Worm (Caenorhabditis elegans): ENCODE results near the gene fbxb-114.
A peak's percentile ranks its signal among the peaks of the same experiment; 100 is the strongest.

The fbxb-114 gene

ce11 chrX:16942316-16942715 lies 20.7 kb downstream of the fbxb-114 start:
- TF ChIP-seq ztf-4 (tag; optimal IDR thresholded peaks at IDR 0.05) = no peak
- TF ChIP-seq hmg-11 (tag; optimal IDR thresholded peaks at IDR 0.05) = no peak
- no peak for TF ChIP-seq snpc-4 (tag; optimal IDR thresholded peaks at IDR 0.05)
- TF ChIP-seq ama-1 (optimal IDR thresholded peaks at IDR 0.05) = peak; percentile 33
- no peak for TF ChIP-seq ceh-28 (tag; optimal IDR thresholded peaks at IDR 0.05)

DNA sequence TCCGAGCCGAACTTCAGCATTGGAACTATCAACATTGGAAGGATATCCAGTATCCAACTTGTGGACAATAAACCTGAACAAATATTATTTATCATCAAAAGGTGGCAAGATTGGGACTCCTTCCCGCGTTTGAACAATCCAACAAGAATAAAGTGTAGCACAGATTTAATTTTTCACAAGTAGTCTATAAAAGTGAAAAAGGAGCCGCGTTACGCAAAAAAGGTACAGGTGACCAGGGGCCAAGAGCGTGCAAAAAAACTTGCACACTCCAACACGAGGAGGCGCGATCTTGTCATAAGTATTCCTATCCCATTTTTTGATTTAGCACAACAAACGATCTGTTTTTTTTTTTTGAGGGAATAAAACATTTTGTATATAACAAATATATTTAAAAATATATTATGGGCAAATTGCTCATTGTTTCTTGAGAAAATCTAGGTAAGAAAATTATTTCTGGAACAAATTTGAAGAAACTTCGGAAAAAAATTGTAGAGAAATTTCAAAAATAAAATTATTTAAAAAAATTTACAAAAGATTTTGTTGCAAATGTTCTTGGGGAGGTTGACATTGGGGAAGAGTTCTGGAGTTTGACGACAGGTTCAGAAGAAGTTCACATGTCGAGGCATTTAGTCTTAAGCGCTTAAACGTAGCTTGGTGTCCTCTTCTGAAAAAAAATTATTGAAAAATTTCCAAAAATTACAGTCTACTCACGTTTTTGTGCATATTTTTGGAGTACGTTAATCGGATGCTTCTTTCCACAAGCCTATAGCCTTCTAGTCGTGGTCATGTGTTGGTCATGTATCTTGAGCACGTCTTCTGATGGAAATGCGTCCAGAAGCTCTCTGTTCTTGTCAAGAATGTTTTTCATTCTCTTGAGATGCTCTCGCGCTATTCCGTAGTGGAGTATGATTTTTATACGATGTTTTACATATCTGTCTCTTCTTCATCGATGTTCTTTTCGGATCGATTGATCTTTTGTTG lies 22.6 kb downstream of the fbxb-114 start:
- TF ChIP-seq ceh-82 (tag; optimal IDR thresholded peaks at IDR 0.05) (no peak), lin-39 (tag; optimal IDR thresholded peaks at IDR 0.05) (peak; percentile 69), pha-4 (tag; optimal IDR thresholded peaks at IDR 0.05) (peak; percentile 42), ama-1 (optimal IDR thresholded peaks at IDR 0.05) (peak; percentile 96)

ce11 chrX:16952859-16953258 lies 31.2 kb downstream of the fbxb-114 start, which contains the start of gene F52G3.8:
F52G3.8 (minus strand) TSS chrX:16952959.
- TF ChIP-seq nhr-237 (tag; optimal IDR thresholded peaks at IDR 0.05) (no peak), aly-2 (tag; optimal IDR thresholded peaks at IDR 0.05) (no peak), nhr-43 (tag; optimal IDR thresholded peaks at IDR 0.05; ENCODE audit: poor library complexity, severe bottlenecking) (no peak), ztf-11 (tag; optimal IDR thresholded peaks at IDR 0.05) (no peak), snpc-4 (tag; optimal IDR thresholded peaks at IDR 0.05) (no peak), nfya-1 (tag; optimal IDR thresholded peaks at IDR 0.05; ENCODE audit: insufficient read depth) (no peak), ama-1 (optimal IDR thresholded peaks at IDR 0.05) (no peak), ceh-9 (tag; optimal IDR thresholded peaks at IDR 0.05) (no peak), fkh-2 (tag; optimal IDR thresholded peaks at IDR 0.05) (no peak), pha-4 (tag; optimal IDR thresholded peaks at IDR 0.05) (no peak), egl-27 (tag; optimal IDR thresholded peaks at IDR 0.05) (no peak), unc-39 (tag; optimal IDR thresholded peaks at IDR 0.05) (no peak), nhr-28 (tag; optimal IDR thresholded peaks at IDR 0.05) (no peak)

DNA sequence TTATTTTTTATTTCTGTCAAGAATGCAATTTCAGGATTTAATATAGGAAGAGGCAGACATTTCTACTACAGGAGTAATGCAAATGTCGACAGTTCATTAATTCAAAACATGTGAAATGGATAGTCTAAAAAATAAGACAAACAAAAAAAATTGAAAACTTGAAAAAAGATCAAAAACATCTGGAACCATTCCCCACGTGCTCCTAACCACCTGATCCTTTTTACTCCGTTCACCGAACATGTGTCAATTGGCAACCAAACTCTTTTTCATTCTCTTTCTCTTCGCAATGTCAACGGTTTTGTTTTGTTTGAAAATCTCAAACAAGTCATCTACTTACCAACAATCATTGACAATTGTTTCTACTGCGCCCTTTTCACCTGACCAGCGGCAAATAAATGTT lies 36.4 kb downstream of the fbxb-114 start:
- TF ChIP-seq jun-1 (tag; optimal IDR thresholded peaks at IDR 0.05) = no peak
- TF ChIP-seq aly-2 (tag; optimal IDR thresholded peaks at IDR 0.05) = no peak
- no peak for TF ChIP-seq nhr-77 (tag; optimal IDR thresholded peaks at IDR 0.05)
- TF ChIP-seq nhr-43 (tag; optimal IDR thresholded peaks at IDR 0.05; ENCODE audit: poor library complexity, severe bottlenecking) = no peak
- no peak for TF ChIP-seq nhr-23 (tag; optimal IDR thresholded peaks at IDR 0.05)
- no peak for TF ChIP-seq nhr-67 (tag; optimal IDR thresholded peaks at IDR 0.05)
- TF ChIP-seq elt-2 (tag; optimal IDR thresholded peaks at IDR 0.05) = no peak
- no peak for TF ChIP-seq ztf-11 (tag; optimal IDR thresholded peaks at IDR 0.05)
- TF ChIP-seq egl-5 (tag; optimal IDR thresholded peaks at IDR 0.05) = no peak
- no peak for TF ChIP-seq mml-1 (tag; optimal IDR thresholded peaks at IDR 0.05)
- TF ChIP-seq nhr-11 (tag; optimal IDR thresholded peaks at IDR 0.05) = no peak

ce11 chrX:16960346-16960745 lies 38.7 kb downstream of the fbxb-114 start:
- TF ChIP-seq aly-2 (tag; optimal IDR thresholded peaks at IDR 0.05) (no peak), ceh-28 (tag; optimal IDR thresholded peaks at IDR 0.05) (no peak), ceh-9 (tag; optimal IDR thresholded peaks at IDR 0.05) (no peak)

DNA sequence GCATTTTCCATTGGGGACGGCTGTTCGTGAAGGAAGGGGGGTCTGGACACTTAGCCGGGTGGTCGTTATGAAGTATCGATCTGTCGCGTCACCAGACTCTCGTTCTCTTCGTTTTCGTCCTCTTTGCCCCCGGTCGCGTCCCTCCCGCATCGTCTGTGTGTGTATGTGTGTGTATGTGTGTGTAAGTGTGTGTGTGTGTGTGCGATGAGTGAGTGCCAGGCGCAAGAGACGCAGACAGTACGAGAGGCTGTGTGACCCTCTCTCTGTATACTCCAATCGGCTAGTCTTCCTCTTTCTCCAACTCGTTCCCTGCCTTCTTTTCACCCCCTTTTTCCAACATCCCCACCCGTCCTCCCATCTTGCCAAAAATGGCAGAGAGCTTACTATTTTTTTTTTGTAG lies 39.8 kb downstream of the fbxb-114 start:
- TF ChIP-seq unc-62 (GFP tag; optimal IDR thresholded peaks at IDR 0.05) = peak; percentile 76
- TF ChIP-seq nhr-11 (tag; optimal IDR thresholded peaks at IDR 0.05) = peak; percentile 22
- TF ChIP-seq aly-2 (tag; optimal IDR thresholded peaks at IDR 0.05) = no peak
- peak; percentile 90 for TF ChIP-seq pha-4 (tag; optimal IDR thresholded peaks at IDR 0.05)
- no peak for TF ChIP-seq ZK546.5 (tag; optimal IDR thresholded peaks at IDR 0.05)
- TF ChIP-seq zag-1 (tag; optimal IDR thresholded peaks at IDR 0.05) = no peak
- TF ChIP-seq nhr-76 (tag; optimal IDR thresholded peaks at IDR 0.05) = peak; percentile 39
- peak; percentile 64 for TF ChIP-seq ama-1 (optimal IDR thresholded peaks at IDR 0.05)
- peak; percentile 59 for TF ChIP-seq mdl-1 (tag; optimal IDR thresholded peaks at IDR 0.05)
- TF ChIP-seq nhr-77 (tag; optimal IDR thresholded peaks at IDR 0.05) = no peak
- peak; percentile 56 for TF ChIP-seq lin-15B (tag; optimal IDR thresholded peaks at IDR 0.05)
- TF ChIP-seq nhr-28 (tag; optimal IDR thresholded peaks at IDR 0.05) = no peak
- no peak for TF ChIP-seq mml-1 (tag; optimal IDR thresholded peaks at IDR 0.05)
- TF ChIP-seq ceh-16 (tag; optimal IDR thresholded peaks at IDR 0.05) = no peak
- peak; percentile 18 for TF ChIP-seq ceh-82 (tag; optimal IDR thresholded peaks at IDR 0.05)
- TF ChIP-seq ceh-9 (tag; optimal IDR thresholded peaks at IDR 0.05) = no peak
- TF ChIP-seq hmg-11 (tag; optimal IDR thresholded peaks at IDR 0.05) = peak; percentile 95
- TF ChIP-seq sea-2 (GFP tag; optimal IDR thresholded peaks at IDR 0.05) = peak; percentile 65
- peak; percentile 76 for TF ChIP-seq snpc-4 (tag; optimal IDR thresholded peaks at IDR 0.05)
- peak; percentile 61 for TF ChIP-seq R02D3.7 (tag; optimal IDR thresholded peaks at IDR 0.05)
- TF ChIP-seq daf-12 (tag; optimal IDR thresholded peaks at IDR 0.05) = no peak
- TF ChIP-seq eor-1 (tag; optimal IDR thresholded peaks at IDR 0.05) = no peak
- TF ChIP-seq nhr-25 (tag; optimal IDR thresholded peaks at IDR 0.05) = peak; percentile 92
- no peak for TF ChIP-seq elt-3 (tag; optimal IDR thresholded peaks at IDR 0.05)
- TF ChIP-seq fkh-10 (GFP tag; optimal IDR thresholded peaks at IDR 0.05) = peak; percentile 14
